Fruit fly (Drosophila melanogaster) whole organism, embryonic: ENCODE measurements around the gene CCT7.

Experiments used
- Bteb2 ChIP-seq: fragments of 200-800 bp; sonication (Bioruptor generic); optimal IDR thresholded peaks from 2 replicates; lab custom pipeline; 2016; ENCODE audit warnings: missing biosample characterization, missing genetic modification characterization
- CG1024 ChIP-seq: fragments of 200-800 bp; sonication (Bioruptor generic); IDR thresholded peaks from 2 replicates; pipeline ENCODE4 v1.3.6; 2022; ENCODE audit warnings: missing biosample characterization, missing genetic modification characterization
- CG10462 ChIP-seq: fragments of 200-800 bp; sonication (Bioruptor generic); optimal IDR thresholded peaks from 2 replicates; lab custom pipeline; 2016; ENCODE audit warnings: missing biosample characterization, missing genetic modification characterization
- CG11560 ChIP-seq: fragments of 200-800 bp; sonication (Bioruptor generic); IDR thresholded peaks from 3 replicates; pipeline ENCODE4 v1.3.6; 2022; ENCODE audit warnings: missing biosample characterization, missing genetic modification characterization
- CG11695 ChIP-seq: fragments of 200-800 bp; sonication (Bioruptor generic); IDR thresholded peaks from 3 replicates; pipeline ENCODE4 v1.3.6; 2022; ENCODE audit warnings: missing biosample characterization, missing genetic modification characterization
- CG12219 ChIP-seq: fragments of 200-800 bp; sonication (Bioruptor generic); optimal IDR thresholded peaks from 3 replicates; lab custom pipeline; 2018; ENCODE audit warnings: missing biosample characterization, mild to moderate bottlenecking, missing genetic modification characterization
- CG13287 ChIP-seq: fragments of 200-800 bp; sonication (Bioruptor generic); IDR thresholded peaks from 2 replicates; pipeline ENCODE4 v1.3.6; 2022; ENCODE audit warnings: missing biosample characterization, missing genetic modification characterization; ENCODE audit not compliant: partially characterized antibody
- CG15073 ChIP-seq: fragments of 200-800 bp; sonication (Bioruptor generic); optimal IDR thresholded peaks from 2 replicates; lab custom pipeline; 2016; ENCODE audit warnings: missing biosample characterization, missing genetic modification characterization
- CG15269 ChIP-seq: fragments of 200-800 bp; sonication (Bioruptor generic); optimal IDR thresholded peaks from 2 replicates; lab custom pipeline; 2018; ENCODE audit warnings: missing biosample characterization, mild to moderate bottlenecking, missing genetic modification characterization, moderate library complexity
- CG32532 ChIP-seq: fragments of 200-800 bp; sonication (Bioruptor generic); IDR thresholded peaks from 2 replicates; pipeline ENCODE4 v1.3.6; 2022; ENCODE audit warnings: missing biosample characterization, missing genetic modification characterization
- CG4282 ChIP-seq: fragments of 200-800 bp; sonication (Bioruptor generic); optimal IDR thresholded peaks from 2 replicates; lab custom pipeline; 2016; ENCODE audit warnings: missing biosample characterization, missing genetic modification characterization
- CG4730 ChIP-seq: fragments of 200-800 bp; sonication (Bioruptor generic); IDR thresholded peaks from 2 replicates; pipeline ENCODE4 v1.3.6; 2022; ENCODE audit warnings: missing biosample characterization, missing genetic modification characterization
- CG8765 ChIP-seq: fragments of 200-800 bp; sonication (Bioruptor generic); IDR thresholded peaks from 2 replicates; pipeline ENCODE4 v1.3.6; 2022; ENCODE audit warnings: missing biosample characterization, missing genetic modification characterization
- CG9215 ChIP-seq: fragments of 200-800 bp; sonication (Bioruptor generic); IDR thresholded peaks from 2 replicates; pipeline ENCODE4 v1.3.6; 2022; ENCODE audit warnings: missing biosample characterization, missing genetic modification characterization
- CG9727 ChIP-seq: fragments of 200-800 bp; sonication (Bioruptor generic); optimal IDR thresholded peaks from 3 replicates; lab custom pipeline; 2017; ENCODE audit warnings: missing biosample characterization, mild to moderate bottlenecking, missing genetic modification characterization
- CHES-1-like ChIP-seq: fragments of 200-800 bp; sonication (Bioruptor generic); optimal IDR thresholded peaks from 2 replicates; lab custom pipeline; 2016; ENCODE audit warnings: missing biosample characterization, missing genetic modification characterization
- D19A ChIP-seq: fragments of 200-800 bp; optimal IDR thresholded peaks from 3 replicates; lab custom pipeline; 2019; ENCODE audit warnings: missing biosample characterization, mild to moderate bottlenecking, missing genetic modification characterization, moderate library complexity
- Deaf1 ChIP-seq: fragments of 200-800 bp; optimal IDR thresholded peaks from 3 replicates; lab custom pipeline; 2019; ENCODE audit warnings: missing biosample characterization, mild to moderate bottlenecking, missing genetic modification characterization, moderate library complexity
- Dll ChIP-seq: fragments of 200-800 bp; sonication (Bioruptor generic); IDR thresholded peaks from 4 replicates; pipeline ENCODE4 v1.3.6; 2022; ENCODE audit warnings: missing biosample characterization, missing genetic modification characterization; ENCODE audit not compliant: partially characterized antibody
- Drgx ChIP-seq: fragments of 200-800 bp; sonication (Bioruptor generic); IDR thresholded peaks from 2 replicates; pipeline ENCODE4 v1.3.6; 2022; ENCODE audit warnings: missing biosample characterization, missing genetic modification characterization
- E2f1 ChIP-seq: fragments of 200-800 bp; sonication (Bioruptor generic); IDR thresholded peaks from 2 replicates; pipeline ENCODE4 v1.3.6; 2022; ENCODE audit warnings: missing biosample characterization, missing genetic modification characterization
- ERR ChIP-seq: fragments of 200-800 bp; sonication (Bioruptor generic); optimal IDR thresholded peaks from 2 replicates; lab custom pipeline; 2016; ENCODE audit warnings: missing biosample characterization, missing genetic modification characterization
- HLH4C ChIP-seq: fragments of 200-800 bp; sonication (Bioruptor generic); IDR thresholded peaks from 3 replicates; pipeline ENCODE4 v1.3.6; 2022; ENCODE audit warnings: missing biosample characterization, missing genetic modification characterization; ENCODE audit not compliant: partially characterized antibody
- Hr3 ChIP-seq: fragments of 200-800 bp; sonication (Bioruptor generic); optimal IDR thresholded peaks from 3 replicates; lab custom pipeline; 2016; ENCODE audit warnings: missing biosample characterization, missing genetic modification characterization
- Jarid2 ChIP-seq: fragments of 200-800 bp; sonication (Bioruptor generic); optimal IDR thresholded peaks from 3 replicates; lab custom pipeline; 2017; ENCODE audit warnings: mild to moderate bottlenecking, missing biosample characterization, missing genetic modification reagents, missing genetic modification characterization
- Oli ChIP-seq: fragments of 200-800 bp; sonication (Bioruptor generic); optimal IDR thresholded peaks from 2 replicates; lab custom pipeline; 2018; ENCODE audit warnings: missing biosample characterization, mild to moderate bottlenecking, missing genetic modification characterization, moderate library complexity
- Usf ChIP-seq: fragments of 200-800 bp; sonication (Bioruptor generic); optimal IDR thresholded peaks from 2 replicates; lab custom pipeline; 2017; ENCODE audit warnings: missing genotype, missing biosample characterization, missing genetic modification characterization
- ab ChIP-seq: fragments of 200-800 bp; sonication (Bioruptor generic); optimal IDR thresholded peaks from 2 replicates; lab custom pipeline; 2016; ENCODE audit warnings: missing biosample characterization, missing genetic modification characterization
- bigmax ChIP-seq: fragments of 200-800 bp; sonication (Bioruptor generic); optimal IDR thresholded peaks from 2 replicates; lab custom pipeline; 2018; ENCODE audit warnings: missing biosample characterization, mild to moderate bottlenecking, missing genetic modification characterization
- dati ChIP-seq: fragments of 200-800 bp; sonication (Bioruptor generic); IDR thresholded peaks from 2 replicates; pipeline ENCODE4 v1.3.6; 2022; ENCODE audit warnings: missing biosample characterization, missing genetic modification characterization
- fd3F ChIP-seq: fragments of 200-800 bp; sonication (Bioruptor generic); optimal IDR thresholded peaks from 2 replicates; lab custom pipeline; 2018; ENCODE audit warnings: missing biosample characterization, mild to moderate bottlenecking, missing genetic modification characterization, moderate library complexity
- fru ChIP-seq: fragments of >200 bp; optimal IDR thresholded peaks from 2 replicates; lab custom pipeline; 2017
- grn ChIP-seq: fragments of 200-800 bp; sonication (Bioruptor generic); optimal IDR thresholded peaks from 3 replicates; lab custom pipeline; 2017; ENCODE audit warnings: missing biosample characterization, missing genetic modification characterization
- hth ChIP-seq: fragments of >200 bp; optimal IDR thresholded peaks from 2 replicates; lab custom pipeline; 2017; ENCODE audit warnings: inconsistent platforms
- pan ChIP-seq, 4 experiments: fragments of >200 bp in 3 of 4; fragments of 200-800 bp in 1 of 4; sonication (Bioruptor generic) in 1 of 4; optimal IDR thresholded peaks in 3 of 4; IDR thresholded peaks in 1 of 4; 2 replicates each; pipeline versions ENCODE4 v1.3.6 to Lab custom; 2017 to 2022; ENCODE audit warnings: missing biosample characterization in 2 of 4, missing genetic modification characterization in 2 of 4, mixed read lengths in 1 of 4
- tin ChIP-seq: fragments of 200-800 bp; sonication (Bioruptor generic); optimal IDR thresholded peaks from 3 replicates; lab custom pipeline; 2016; ENCODE audit warnings: missing biosample characterization, missing genetic modification characterization
- tio ChIP-seq: fragments of 200-800 bp; sonication (Bioruptor generic); optimal IDR thresholded peaks from 2 replicates; lab custom pipeline; 2017; ENCODE audit warnings: missing biosample characterization, missing genetic modification characterization, inconsistent platforms
- trh ChIP-seq: fragments of 200-800 bp; sonication (Bioruptor generic); optimal IDR thresholded peaks from 2 replicates; lab custom pipeline; 2016; ENCODE audit warnings: missing biosample characterization, missing genetic modification characterization
- usp ChIP-seq: fragments of >200 bp; optimal IDR thresholded peaks from 2 replicates; lab custom pipeline; 2017; ENCODE audit warnings: missing biosample characterization, missing genetic modification characterization
- vnd ChIP-seq: fragments of 200-800 bp; sonication (Bioruptor generic); IDR thresholded peaks from 3 replicates; pipeline ENCODE4 v1.3.6; 2022; ENCODE audit warnings: missing biosample characterization, missing genetic modification characterization; ENCODE audit not compliant: partially characterized antibody
- zfh1 ChIP-seq: fragments of 200-800 bp; sonication (Bioruptor generic); IDR thresholded peaks from 3 replicates; pipeline ENCODE4 v1.3.6; 2022; ENCODE audit warnings: missing biosample characterization, missing genetic modification characterization

CCT7 gene

DNA sequence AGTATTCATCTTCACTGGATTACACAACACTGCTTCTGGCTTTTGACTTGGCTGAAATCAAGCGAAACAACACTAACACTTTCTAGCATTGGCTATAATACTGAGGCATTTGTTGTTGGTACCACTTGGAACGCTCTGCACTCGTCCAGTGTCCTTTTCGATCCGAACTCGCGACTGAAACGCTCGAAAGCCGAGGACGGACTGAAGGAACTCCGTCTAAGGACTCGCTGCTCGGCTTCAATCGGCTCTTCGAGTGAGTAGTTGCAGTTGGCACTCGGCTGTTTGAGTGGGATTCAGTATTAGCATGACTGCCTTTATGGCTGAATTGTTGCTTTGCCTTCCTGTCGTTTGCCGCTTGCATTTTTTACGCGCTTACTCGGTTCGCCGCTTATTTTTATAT, 33.4 kb upstream of the CCT7 start, which contains the start of the genes CG34135 and CG11768 (continued):
- TF ChIP-seq CG11560 (tag; lab: Robert Waterston, UW) = no peak
- TF ChIP-seq CG4730 (GFP tag; lab: Robert Waterston, UW) = no peak
- TF ChIP-seq hth (lab: Kevin White, UChicago) = no peak
- peak; percentile 94 for TF ChIP-seq Deaf1 (tag; lab: Kevin White, UChicago)
- no peak for TF ChIP-seq tin
- TF ChIP-seq Usf = no peak
- TF ChIP-seq CG15073 (GFP tag; lab: Kevin White, UChicago) = no peak

- no peak for TF ChIP-seq tio (GFP tag; lab: Kevin White, UChicago)
- TF ChIP-seq ab (GFP tag; lab: Kevin White, UChicago) = no peak
- no peak for TF ChIP-seq grn (GFP tag; lab: Kevin White, UChicago)
Measured at dm6 chr3R:8769094-8769493, 32.3 kb upstream of the CCT7 start, which contains the start of gene CG8236. Gene CG8236 (plus strand): TSS chr3R:8769394.

- no peak for TF ChIP-seq tio (GFP tag; lab: Kevin White, UChicago)
- TF ChIP-seq CG9215 = no peak
- TF ChIP-seq D19A = no peak
- TF ChIP-seq ERR = no peak
- no peak for TF ChIP-seq Bteb2 (GFP tag; lab: Kevin White, UChicago)
- TF ChIP-seq vnd (GFP tag; lab: Robert Waterston, UW) = no peak
- no peak for TF ChIP-seq CG12219 (GFP tag; lab: Kevin White, UChicago)
- no peak for TF ChIP-seq CG4282
- no peak for TF ChIP-seq zfh1
- TF ChIP-seq CG10462 (GFP tag; lab: Kevin White, UChicago) = no peak
- TF ChIP-seq dati = no peak
- no peak for TF ChIP-seq Oli (tag; lab: Kevin White, UChicago)
- TF ChIP-seq pan (optimal IDR thresholded peaks at IDR 0.05; lab: Kevin White, UChicago) = no peak
- TF ChIP-seq pan (GFP tag; optimal IDR thresholded peaks at IDR 0.05 in 1 of 2, IDR thresholded peaks at IDR 0.05 in 1 of 2) = no peak
- no peak for TF ChIP-seq CG1024
Measured at dm6 chr3R:8772591-8772990, 28.8 kb upstream of the CCT7 start, which contains the start of gene CG13318. Gene CG13318 (minus strand): TSS chr3R:8772691.

DNA sequence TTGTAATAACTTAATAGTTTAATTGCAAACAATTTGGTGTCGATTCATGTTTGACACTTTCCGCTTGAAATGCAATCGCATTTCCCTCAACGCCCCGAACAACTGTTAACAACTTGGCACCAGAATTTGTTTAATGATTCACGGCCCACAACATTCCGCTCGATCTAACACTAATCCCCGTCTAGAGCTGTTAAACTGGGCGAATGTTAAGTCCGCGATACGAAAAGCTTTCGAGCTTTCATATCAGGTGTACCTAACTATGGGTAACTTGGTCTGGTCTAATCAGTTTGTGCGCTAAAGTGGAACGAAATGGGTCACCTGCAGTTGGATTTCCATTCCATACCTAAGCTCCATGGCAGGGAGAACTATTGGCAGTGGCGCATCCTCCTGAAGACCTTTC, 28.2 kb upstream of the CCT7 start, which contains the start of gene CG34301:
TSS of gene CG34301 (plus strand) at position 301 of the 400 bp plus-strand sequence.
- peak; percentile 13 for TF ChIP-seq Jarid2 (GFP tag; lab: Kevin White, UChicago)
- TF ChIP-seq E2f1 = no peak
- no peak for TF ChIP-seq CG8765 (GFP tag; lab: Robert Waterston, UW)
- TF ChIP-seq CG9727 (GFP tag; lab: Kevin White, UChicago) = no peak
- no peak for TF ChIP-seq Drgx
- 0 out of 2 replicates have a peak, but pooled peaks have one; percentile 9 for TF ChIP-seq CG13287 (GFP tag; lab: Robert Waterston, UW)

- TF ChIP-seq CG11695 (GFP tag; lab: Robert Waterston, UW) (no peak), Dll (GFP tag; lab: Robert Waterston, UW) (no peak), HLH4C (no peak), usp (GFP tag; lab: Kevin White, UChicago) (no peak), Hr3 (GFP tag; lab: Kevin White, UChicago) (no peak), trh (no peak), CHES-1-like (GFP tag; lab: Kevin White, UChicago) (no peak), bigmax (no peak), fru (lab: Kevin White, UChicago) (no peak), E2f1 (no peak), fd3F (GFP tag; lab: Kevin White, UChicago) (no peak), CG15269 (no peak), CG32532 (GFP tag; lab: Robert Waterston, UW) (no peak)
- TF ChIP-seq, all 482 proteins: peak for 0
Measured at dm6 chr3R:8779823-8780222, 21.5 kb upstream of the CCT7 start, which contains the start of gene CG33191. Gene CG33191 (minus strand): TSS chr3R:8779923.
